Fruit fly (Drosophila melanogaster) whole organism, prepupa: ENCODE data around the gene mbm.

Experiments
- Blimp-1 ChIP-seq: fragments of 200-800 bp; sonication (Bioruptor generic); optimal IDR thresholded peaks from 3 replicates; lab custom pipeline; 2017; ENCODE audit warnings: missing biosample characterization, missing genetic modification characterization, mild to moderate bottlenecking, moderate library complexity, missing genetic modification reagents
- CG10631 ChIP-seq: fragments of 200-800 bp; sonication (Bioruptor generic); optimal IDR thresholded peaks from 2 replicates; lab custom pipeline; 2016; ENCODE audit warnings: missing biosample characterization, missing genetic modification characterization
- CG11294 ChIP-seq: fragments of 200-800 bp; sonication (Bioruptor generic); IDR thresholded peaks from 2 replicates; pipeline ENCODE4 v1.3.6; 2022; ENCODE audit warnings: missing biosample characterization, missing genetic modification characterization
- CG11762 ChIP-seq: fragments of 200-800 bp; sonication (Bioruptor generic); optimal IDR thresholded peaks from 3 replicates; lab custom pipeline; 2016; ENCODE audit warnings: missing biosample characterization, missing genetic modification characterization; ENCODE audit not compliant: insufficient read depth
- CG11902 ChIP-seq: fragments of 200-800 bp; sonication (Bioruptor generic); optimal IDR thresholded peaks from 3 replicates; lab custom pipeline; 2016; ENCODE audit warnings: missing biosample characterization, missing genetic modification characterization
- CG15336 ChIP-seq: fragments of 200-800 bp; sonication (Bioruptor generic); IDR thresholded peaks from 2 replicates; pipeline ENCODE4 v1.3.6; 2022; ENCODE audit warnings: missing biosample characterization, missing genetic modification characterization
- CG16779 ChIP-seq: fragments of 200-800 bp; sonication (Bioruptor generic); optimal IDR thresholded peaks from 3 replicates; lab custom pipeline; 2017; ENCODE audit warnings: missing biosample characterization, mild to moderate bottlenecking, missing genetic modification characterization
- CG3032 ChIP-seq: fragments of 200-800 bp; optimal IDR thresholded peaks from 2 replicates; lab custom pipeline; 2019; ENCODE audit warnings: missing biosample characterization, mild to moderate bottlenecking, missing genetic modification characterization, moderate library complexity
- CG31627 ChIP-seq: fragments of 200-800 bp; sonication (Bioruptor generic); optimal IDR thresholded peaks from 3 replicates; lab custom pipeline; 2016; ENCODE audit warnings: missing biosample characterization, missing genetic modification characterization
- CG32006 ChIP-seq: fragments of 200-800 bp; sonication (Bioruptor generic); optimal IDR thresholded peaks from 3 replicates; lab custom pipeline; 2017; ENCODE audit warnings: missing biosample characterization, mild to moderate bottlenecking, missing genetic modification characterization
- CG34406 ChIP-seq: fragments of 200-800 bp; sonication (Bioruptor generic); optimal IDR thresholded peaks from 3 replicates; lab custom pipeline; 2016; ENCODE audit warnings: missing biosample characterization, missing genetic modification characterization
- CG3919 ChIP-seq: fragments of 200-800 bp; sonication (Bioruptor generic); optimal IDR thresholded peaks from 3 replicates; lab custom pipeline; 2016; ENCODE audit warnings: missing biosample characterization, missing genetic modification characterization
- CG4318 ChIP-seq: fragments of 200-800 bp; sonication (Bioruptor generic); optimal IDR thresholded peaks from 3 replicates; lab custom pipeline; 2017; ENCODE audit warnings: missing biosample characterization, mild to moderate bottlenecking, missing genetic modification characterization
- CG6792 ChIP-seq: fragments of 200-800 bp; sonication (Bioruptor generic); optimal IDR thresholded peaks from 3 replicates; lab custom pipeline; 2016; ENCODE audit warnings: missing biosample characterization, missing genetic modification characterization
- CG6808 ChIP-seq: fragments of 200-800 bp; sonication (Bioruptor generic); optimal IDR thresholded peaks from 3 replicates; lab custom pipeline; 2017; ENCODE audit warnings: missing biosample characterization, missing genetic modification characterization, mild to moderate bottlenecking, moderate library complexity, missing genetic modification reagents
- CG6854 ChIP-seq: fragments of 200-800 bp; sonication (Bioruptor generic); optimal IDR thresholded peaks from 2 replicates; lab custom pipeline; 2017; ENCODE audit warnings: missing biosample characterization, mild to moderate bottlenecking, missing genetic modification characterization
- CG7368 ChIP-seq: fragments of 200-800 bp; sonication (Bioruptor generic); optimal IDR thresholded peaks from 3 replicates; lab custom pipeline; 2016; ENCODE audit warnings: missing biosample characterization, missing genetic modification characterization
- CG8119 ChIP-seq: fragments of 200-800 bp; sonication (Bioruptor generic); IDR thresholded peaks from 3 replicates; pipeline ENCODE4 v1.3.6; 2022; ENCODE audit warnings: missing biosample characterization, missing genetic modification characterization
- CG8632 ChIP-seq: fragments of 200-800 bp; sonication (Bioruptor generic); optimal IDR thresholded peaks from 3 replicates; lab custom pipeline; 2016; ENCODE audit warnings: missing biosample characterization, missing genetic modification characterization
- CG9139 ChIP-seq: fragments of 200-800 bp; sonication (Bioruptor generic); optimal IDR thresholded peaks from 3 replicates; lab custom pipeline; 2017; ENCODE audit warnings: missing biosample characterization, mild to moderate bottlenecking, missing genetic modification characterization
- Eip75B ChIP-seq: fragments of 200-800 bp; sonication (Bioruptor generic); optimal IDR thresholded peaks from 3 replicates; lab custom pipeline; 2016; ENCODE audit warnings: missing biosample characterization, missing genetic modification characterization
- Eip78C ChIP-seq: fragments of 200-800 bp; sonication (Bioruptor generic); peaks from one replicate; lab custom pipeline; 2016; ENCODE audit warnings: missing biosample characterization, missing genetic modification characterization
- Eip93F ChIP-seq: fragments of 200-800 bp; sonication (Bioruptor generic); optimal IDR thresholded peaks from 2 replicates; lab custom pipeline; 2016; ENCODE audit warnings: missing biosample characterization, mild to moderate bottlenecking, missing genetic modification characterization
- Ets21C ChIP-seq: fragments of 200-800 bp; sonication (Bioruptor generic); optimal IDR thresholded peaks from 3 replicates; lab custom pipeline; 2016; ENCODE audit warnings: missing biosample characterization, missing genetic modification characterization
- Ets96B ChIP-seq: fragments of 200-800 bp; optimal IDR thresholded peaks from 2 replicates; lab custom pipeline; 2019; ENCODE audit warnings: missing biosample characterization, mild to moderate bottlenecking, missing genetic modification characterization, moderate library complexity
- Gug ChIP-seq: fragments of 200-800 bp; sonication (Bioruptor generic); IDR thresholded peaks from 2 replicates; pipeline ENCODE4 v1.3.6; 2022; ENCODE audit warnings: missing biosample characterization, missing genetic modification characterization
- Hr38 ChIP-seq: sonication (Bioruptor generic); optimal IDR thresholded peaks from 2 replicates; lab custom pipeline; 2016; ENCODE audit warnings: missing biosample characterization, missing genetic modification characterization
- Lpt ChIP-seq: fragments of 200-800 bp; sonication (Bioruptor generic); optimal IDR thresholded peaks from 3 replicates; lab custom pipeline; 2016; ENCODE audit warnings: missing biosample characterization, missing genetic modification characterization
- Met ChIP-seq: fragments of 200-800 bp; sonication (Bioruptor generic); optimal IDR thresholded peaks from 3 replicates; lab custom pipeline; 2016; ENCODE audit warnings: missing biosample characterization, missing genetic modification characterization
- OdsH ChIP-seq: fragments of 200-800 bp; sonication (Bioruptor generic); optimal IDR thresholded peaks from 3 replicates; lab custom pipeline; 2016; ENCODE audit warnings: missing biosample characterization, missing genetic modification characterization
- Smox ChIP-seq: fragments of 200-800 bp; sonication (Bioruptor generic); optimal IDR thresholded peaks from 3 replicates; lab custom pipeline; 2016; ENCODE audit warnings: missing biosample characterization, missing genetic modification characterization
- Sox102F ChIP-seq: fragments of 200-800 bp; sonication (Bioruptor generic); optimal IDR thresholded peaks from 2 replicates; lab custom pipeline; 2016; ENCODE audit warnings: missing biosample characterization, mild to moderate bottlenecking, missing genetic modification characterization
- Sox14 ChIP-seq: fragments of 200-800 bp; sonication (Bioruptor generic); optimal IDR thresholded peaks from 3 replicates; lab custom pipeline; 2016; ENCODE audit warnings: missing biosample characterization, missing genetic modification characterization
- Sox15 ChIP-seq: fragments of 200-800 bp; sonication (Bioruptor generic); optimal IDR thresholded peaks from 3 replicates; lab custom pipeline; 2016; ENCODE audit warnings: missing biosample characterization, missing genetic modification characterization
- achi ChIP-seq: fragments of 200-800 bp; sonication (Bioruptor generic); optimal IDR thresholded peaks from 3 replicates; lab custom pipeline; 2016; ENCODE audit warnings: missing biosample characterization, missing genetic modification characterization
- acj6 ChIP-seq: fragments of 200-800 bp; sonication (Bioruptor generic); optimal IDR thresholded peaks from 3 replicates; lab custom pipeline; 2016; ENCODE audit warnings: missing biosample characterization, missing genetic modification characterization
- cyc ChIP-seq: fragments of 200-800 bp; sonication (Bioruptor generic); optimal IDR thresholded peaks from 3 replicates; lab custom pipeline; 2016; ENCODE audit warnings: missing biosample characterization, missing genetic modification characterization
- dac ChIP-seq: fragments of 200-800 bp; sonication (Bioruptor generic); optimal IDR thresholded peaks from 2 replicates; lab custom pipeline; 2017; ENCODE audit warnings: missing biosample characterization, mild to moderate bottlenecking, missing genetic modification characterization
- dsx ChIP-seq: fragments of 200-800 bp; optimal IDR thresholded peaks from 3 replicates; lab custom pipeline; 2019; ENCODE audit warnings: missing biosample characterization, mild to moderate bottlenecking, missing genetic modification characterization, moderate library complexity; ENCODE audit not compliant: poor library complexity, severe bottlenecking
- eg ChIP-seq: fragments of 200-800 bp; sonication (Bioruptor generic); IDR thresholded peaks from 3 replicates; pipeline ENCODE4 v1.3.6; 2022; ENCODE audit warnings: missing biosample characterization, missing genetic modification characterization
- esn ChIP-seq: fragments of 200-800 bp; sonication (Bioruptor generic); optimal IDR thresholded peaks from 2 replicates; lab custom pipeline; 2016; ENCODE audit warnings: missing biosample characterization, mild to moderate bottlenecking, missing genetic modification characterization, moderate library complexity
- fd85E ChIP-seq: fragments of 200-800 bp; sonication (Bioruptor generic); optimal IDR thresholded peaks from 3 replicates; lab custom pipeline; 2016; ENCODE audit warnings: missing biosample characterization, missing genetic modification characterization
- lz ChIP-seq: fragments of 200-800 bp; sonication (Bioruptor generic); optimal IDR thresholded peaks from 3 replicates; lab custom pipeline; 2016; ENCODE audit warnings: missing biosample characterization, missing genetic modification characterization
- pdm3 ChIP-seq: fragments of 200-800 bp; sonication (Bioruptor generic); optimal IDR thresholded peaks from 3 replicates; lab custom pipeline; 2016; ENCODE audit warnings: missing biosample characterization, missing genetic modification characterization
- salr ChIP-seq, 2 experiments: fragments of 200-800 bp; sonication (Bioruptor generic); optimal IDR thresholded peaks; 3 replicates each; lab custom pipeline; 2016 to 2018; ENCODE audit warnings: missing biosample characterization in 2 of 2, missing genetic modification characterization in 2 of 2, mild to moderate bottlenecking in 1 of 2
- spab ChIP-seq: fragments of 200-800 bp; sonication (Bioruptor generic); optimal IDR thresholded peaks from 2 replicates; lab custom pipeline; 2017; ENCODE audit warnings: missing biosample characterization, mild to moderate bottlenecking, missing genetic modification characterization, missing genetic modification reagents
- ss ChIP-seq, 2 experiments: fragments of 200-800 bp; sonication (Bioruptor generic); optimal IDR thresholded peaks; 2 replicates in 1 of 2; 3 replicates in 1 of 2; lab custom pipeline; 2017 to 2018; ENCODE audit warnings: mild to moderate bottlenecking in 2 of 2, missing biosample characterization in 2 of 2, missing genetic modification characterization in 2 of 2, moderate library complexity in 1 of 2
- svp ChIP-seq: fragments of 200-800 bp; sonication (Bioruptor generic); peaks from one replicate; lab custom pipeline; 2016; ENCODE audit warnings: missing biosample characterization, missing genetic modification characterization
- topi ChIP-seq: fragments of 200-800 bp; sonication (Bioruptor generic); optimal IDR thresholded peaks from 3 replicates; lab custom pipeline; 2016; ENCODE audit warnings: missing biosample characterization, missing genetic modification characterization
- vri ChIP-seq: fragments of 200-800 bp; sonication (Bioruptor generic); optimal IDR thresholded peaks from 3 replicates; lab custom pipeline; 2016; ENCODE audit warnings: missing biosample characterization, mild to moderate bottlenecking, missing genetic modification characterization

mbm gene

dm6 chr2L:297480-298284, 24.2 kb upstream of the mbm start, which contains the start of gene Pi3K21B:
Gene Pi3K21B, plus strand, starts transcription at chr2L:297880.
- peak; percentile 90 for TF ChIP-seq vri (GFP tag; lab: Kevin White, UChicago)
- peak; percentile 89 for TF ChIP-seq pdm3 (GFP tag; lab: Kevin White, UChicago)
- TF ChIP-seq CG3919: peak; percentile 93
- TF ChIP-seq lz: peak; percentile 90
- peak; percentile 52 for TF ChIP-seq Gug
- TF ChIP-seq fd85E (GFP tag; lab: Kevin White, UChicago): peak; percentile 76
- TF ChIP-seq CG6808 (GFP tag; lab: Kevin White, UChicago): peak; percentile 79
- TF ChIP-seq eg: peak; percentile 81
- TF ChIP-seq CG32006: peak; percentile 92
- peak; percentile 94 for TF ChIP-seq OdsH (GFP tag; lab: Kevin White, UChicago)
- TF ChIP-seq Eip78C (GFP tag; lab: Kevin White, UChicago): peak; percentile 95
- peak; percentile 86 for TF ChIP-seq topi (GFP tag; lab: Kevin White, UChicago)
- peak; percentile 79 for TF ChIP-seq CG7368 (GFP tag; lab: Kevin White, UChicago)
- TF ChIP-seq esn: peak; percentile 91
- TF ChIP-seq Blimp-1 (GFP tag; lab: Kevin White, UChicago): peak; percentile 57
- TF ChIP-seq CG8119: peak; percentile 92
- TF ChIP-seq CG6792 (GFP tag; lab: Kevin White, UChicago): peak; percentile 90
- TF ChIP-seq dsx (GFP tag; lab: Kevin White, UChicago): peak; percentile 74
- peak; percentile 84 for TF ChIP-seq Eip75B
- TF ChIP-seq achi (GFP tag; lab: Kevin White, UChicago): peak; percentile 89
- TF ChIP-seq CG6854 (GFP tag; lab: Kevin White, UChicago): peak; percentile 18
- TF ChIP-seq CG8632 (GFP tag; lab: Kevin White, UChicago): peak; percentile 85
- peak; percentile 87 for TF ChIP-seq Ets96B
- peak; percentile 92 for TF ChIP-seq acj6
- TF ChIP-seq salr (GFP tag; optimal IDR thresholded peaks at IDR 0.05; lab: Kevin White, UChicago): peak; percentile 56 to 87
- TF ChIP-seq CG4318 (GFP tag; lab: Kevin White, UChicago): no peak
- TF ChIP-seq cyc (GFP tag; lab: Kevin White, UChicago): peak; percentile 93
- TF ChIP-seq Hr38: peak; percentile 76
- TF ChIP-seq CG3032 (tag; lab: Kevin White, UChicago): peak; percentile 88
- peak; percentile 75 for TF ChIP-seq CG11762 (GFP tag; lab: Kevin White, UChicago)
- TF ChIP-seq CG34406 (GFP tag; lab: Kevin White, UChicago): peak; percentile 91
- peak; percentile 93 for TF ChIP-seq CG31627 (GFP tag; lab: Kevin White, UChicago)
- peak; percentile 75 for TF ChIP-seq Eip93F (GFP tag; lab: Kevin White, UChicago)
- peak; percentile 60 for TF ChIP-seq spab
- TF ChIP-seq CG11902 (GFP tag; lab: Kevin White, UChicago): peak; percentile 87
- peak; percentile 80 for TF ChIP-seq CG15336 (GFP tag; lab: Robert Waterston, UW)
- TF ChIP-seq Sox15: peak; percentile 90
- peak; percentile 61 for TF ChIP-seq CG9139 (GFP tag; lab: Kevin White, UChicago)
- peak; percentile 38 for TF ChIP-seq CG16779
- peak; percentile 84 for TF ChIP-seq Smox (GFP tag; lab: Kevin White, UChicago)
- peak; percentile 84 for TF ChIP-seq Sox102F
- peak; percentile 83 for TF ChIP-seq Lpt (GFP tag; lab: Kevin White, UChicago)
- TF ChIP-seq ss (GFP tag; optimal IDR thresholded peaks at IDR 0.05; lab: Kevin White, UChicago): peak; percentile 47 to 80
- TF ChIP-seq CG10631: peak; percentile 93
- TF ChIP-seq Sox14 (GFP tag; lab: Kevin White, UChicago): peak; percentile 88
- peak; percentile 67; the same call in 1 of the 2 replicates for TF ChIP-seq CG11294 (GFP tag; lab: Robert Waterston, UW)
- TF ChIP-seq dac (GFP tag; lab: Kevin White, UChicago): peak; percentile 79
- peak; percentile 87 for TF ChIP-seq Met (GFP tag; lab: Kevin White, UChicago)
- TF ChIP-seq Ets21C (GFP tag; lab: Kevin White, UChicago): peak; percentile 84
- peak; percentile 94 for TF ChIP-seq svp (GFP tag; lab: Kevin White, UChicago)
